Worm (Caenorhabditis elegans): ENCODE measurements around the gene F20D6.12.

DNA sequence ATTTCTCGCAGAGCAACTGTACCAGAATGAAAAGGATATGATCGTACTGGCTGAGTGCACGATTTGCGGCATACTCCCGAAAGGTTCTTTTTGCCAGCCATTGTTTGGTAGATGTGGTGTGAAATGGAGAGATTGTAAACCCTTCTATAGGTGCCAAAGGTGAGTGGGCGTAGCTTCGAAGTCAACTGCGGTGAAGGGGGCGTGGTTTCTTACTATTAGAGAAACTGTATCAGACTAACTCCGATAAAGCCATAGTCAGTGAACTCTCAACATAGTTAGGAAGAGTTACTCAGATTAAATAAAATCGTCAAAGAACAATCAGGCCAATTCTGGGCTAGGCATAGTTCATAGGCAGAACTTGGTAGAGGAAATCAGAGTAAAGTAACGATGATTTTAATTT is 12.6 kb downstream of the F20D6.12 start, which contains the start of gene F20D6.9:
- no peak for TF ChIP-seq dpl-1 (GFP tag; optimal IDR thresholded peaks at IDR 0.05)
- TF ChIP-seq ZK546.5 (tag; optimal IDR thresholded peaks at IDR 0.05): no peak
- TF ChIP-seq T26A8.4 (GFP tag; IDR thresholded peaks at IDR 0.05): no peak
- TF ChIP-seq fkh-10 (GFP tag; optimal IDR thresholded peaks at IDR 0.05): no peak
- TF ChIP-seq ztf-11 (tag; optimal IDR thresholded peaks at IDR 0.05): no peak
- no peak for TF ChIP-seq madf-9 (GFP tag; conservative IDR thresholded peaks at IDR 0.05)
- no peak for TF ChIP-seq saeg-2 (GFP tag; IDR thresholded peaks at IDR 0.05)
- TF ChIP-seq tag-97 (GFP tag; IDR thresholded peaks at IDR 0.05): no peak
- no peak for TF ChIP-seq nhr-41 (GFP tag; IDR thresholded peaks at IDR 0.05)
- no peak for TF ChIP-seq ceh-82 (tag; optimal IDR thresholded peaks at IDR 0.05)
- no peak for TF ChIP-seq zag-1 (tag; optimal IDR thresholded peaks at IDR 0.05)
- TF ChIP-seq jun-1 (tag; optimal IDR thresholded peaks at IDR 0.05): no peak

All from whole organism, L4 larva.